Fruit fly (Drosophila melanogaster) whole organism: Measurements from ENCODE around the gene CG32650.

Experiments
- CG8478 ChIP-seq: fragments of >200 bp; optimal IDR thresholded peaks from 2 replicates; lab custom pipeline; 2018; ENCODE audit warnings: inconsistent platforms
- Dll ChIP-seq: fragments of >200 bp; optimal IDR thresholded peaks from 2 replicates; lab custom pipeline; 2017
- EcR ChIP-seq, 2 experiments: fragments of >200 bp; optimal IDR thresholded peaks; 2 replicates each; lab custom pipeline; 2017; ENCODE audit warnings: missing biosample characterization in 2 of 2, missing genetic modification characterization in 2 of 2, missing genetic modification reagents in 2 of 2
- pan ChIP-seq: fragments of >200 bp; optimal IDR thresholded peaks from 2 replicates; lab custom pipeline; 2017
- psq ChIP-seq: fragments of >200 bp; optimal IDR thresholded peaks from 2 replicates; lab custom pipeline; 2017
- usp ChIP-seq: fragments of >200 bp; optimal IDR thresholded peaks from 2 replicates; lab custom pipeline; 2017; ENCODE audit warnings: missing biosample characterization, missing genetic modification characterization, mixed read lengths

The CG32650 gene

DNA sequence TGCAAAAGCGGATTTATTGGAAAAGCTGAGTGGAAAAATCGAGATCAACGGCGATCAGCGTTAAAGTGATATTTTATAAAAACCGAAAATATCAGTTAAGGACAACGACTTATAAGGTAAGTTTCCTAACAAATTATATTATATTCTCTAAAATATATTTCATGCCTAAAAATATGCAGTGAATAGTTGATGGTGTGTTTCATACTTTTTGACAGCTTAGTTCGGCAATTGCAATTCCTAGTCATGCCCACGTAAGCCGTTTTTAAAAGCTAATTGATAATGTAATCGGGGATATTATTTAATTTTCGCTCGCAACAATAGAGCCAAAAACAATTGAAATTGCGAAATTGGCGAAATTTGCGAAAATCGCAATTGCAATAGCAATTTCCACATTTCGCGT, 21.1 kb upstream of the CG32650 start:
- no peak for TF ChIP-seq pan (lab: Kevin White, UChicago)
- TF ChIP-seq Dll (lab: Kevin White, UChicago): no peak

DNA sequence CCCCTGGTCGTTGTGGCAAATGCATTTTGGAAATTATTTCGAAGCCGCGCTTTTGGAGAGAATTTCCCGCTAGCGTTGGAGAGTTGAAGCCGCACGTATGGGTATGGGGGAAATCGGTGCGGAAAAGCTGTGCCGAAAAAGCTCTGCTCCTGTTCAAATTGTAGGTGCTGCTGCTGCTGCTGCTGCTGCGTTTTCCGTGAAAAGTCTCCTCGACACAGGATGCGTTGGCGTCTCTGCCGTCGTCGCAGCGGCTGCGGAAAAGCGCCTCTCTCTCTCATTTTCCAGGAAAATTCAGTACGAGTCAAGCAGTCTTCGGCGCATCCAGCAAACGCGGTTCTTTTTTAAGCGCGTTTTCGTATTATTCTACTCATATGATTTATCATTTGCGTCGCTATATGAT, 18.7 kb upstream of the CG32650 start, which contains the start of gene fne:
Gene fne (plus strand): TSS at position 301 of the 400 bp plus-strand sequence.
- no peak for TF ChIP-seq psq (lab: Kevin White, UChicago)
- no peak for TF ChIP-seq EcR (GFP tag; optimal IDR thresholded peaks at IDR 0.05; lab: Kevin White, UChicago)
- no peak for TF ChIP-seq usp (GFP tag; lab: Kevin White, UChicago)
- TF ChIP-seq pan (lab: Kevin White, UChicago): no peak
- no peak for TF ChIP-seq CG8478 (lab: Kevin White, UChicago)
- TF ChIP-seq Dll (lab: Kevin White, UChicago): no peak

DNA sequence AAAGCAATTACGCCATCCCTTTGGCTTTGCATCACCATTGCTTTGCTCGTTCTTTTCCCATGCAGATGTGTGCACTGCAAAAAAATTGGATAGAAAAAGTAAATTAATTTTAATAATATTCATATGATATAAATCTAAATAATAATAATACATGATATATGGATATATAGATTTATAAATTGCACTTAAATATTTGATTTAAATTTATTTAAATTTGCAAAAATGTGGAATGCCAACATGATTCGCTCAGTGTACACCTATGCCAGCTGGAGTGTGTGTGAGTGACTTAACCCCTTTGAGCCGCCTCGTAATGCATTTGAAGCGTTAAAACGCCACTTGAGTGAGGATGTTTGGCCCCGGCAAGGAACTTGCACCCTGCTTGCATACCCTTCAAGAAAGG, 15.3 kb upstream of the CG32650 start:
- TF ChIP-seq usp (GFP tag; lab: Kevin White, UChicago): no peak
- TF ChIP-seq pan (lab: Kevin White, UChicago): no peak
- TF ChIP-seq CG8478 (lab: Kevin White, UChicago): no peak
- no peak for TF ChIP-seq psq (lab: Kevin White, UChicago)
- no peak for TF ChIP-seq EcR (GFP tag; optimal IDR thresholded peaks at IDR 0.05; lab: Kevin White, UChicago)
- no peak for TF ChIP-seq Dll (lab: Kevin White, UChicago)

DNA sequence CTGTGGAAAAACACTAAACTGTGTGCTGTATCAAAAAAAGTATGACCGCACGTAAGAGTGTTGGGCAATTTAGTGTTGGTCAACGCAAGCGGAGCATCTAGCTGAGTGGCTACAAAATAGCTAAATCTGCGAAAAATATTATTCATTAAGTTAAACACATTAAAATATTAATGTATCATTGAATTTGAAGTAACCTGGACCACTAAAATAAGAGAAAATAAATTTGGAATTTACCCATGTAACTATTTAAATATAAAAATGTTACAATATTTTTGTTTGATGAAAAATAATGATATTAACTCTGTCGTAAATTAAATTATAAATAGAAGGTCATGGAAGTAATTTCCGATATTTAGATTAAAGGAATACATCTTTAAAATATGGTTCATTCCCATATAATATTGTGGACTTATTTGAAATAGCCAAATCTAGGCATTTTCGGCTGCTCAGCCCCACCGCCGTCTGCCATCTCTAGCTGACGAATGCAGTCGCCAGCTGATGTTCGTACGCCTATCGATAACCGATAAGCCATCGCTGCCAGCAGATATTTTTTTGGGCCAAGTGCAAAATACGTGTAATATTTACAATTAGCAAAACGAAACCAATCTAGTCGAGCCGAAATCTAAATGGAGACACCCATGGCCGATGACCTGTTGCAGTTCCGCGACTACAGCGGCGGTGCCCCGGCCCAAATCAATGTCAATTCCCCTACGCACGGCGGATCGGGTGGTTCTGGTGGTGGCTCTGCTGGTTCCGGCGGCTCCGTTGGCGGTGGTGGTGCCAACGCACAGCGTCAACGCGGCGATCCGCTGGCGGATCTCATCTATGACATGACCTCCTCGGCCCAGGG, 11.3 kb upstream of the CG32650 start, which contains the start of the genes Brms1 and CG4645:
Gene Brms1 (minus strand): TSS at position 46 of the 850 bp plus-strand sequence.
Gene CG4645 (plus strand): TSS at position 377 of the 850 bp plus-strand sequence.
- TF ChIP-seq psq (lab: Kevin White, UChicago): no peak
- no peak for TF ChIP-seq pan (lab: Kevin White, UChicago)
- TF ChIP-seq EcR (GFP tag; optimal IDR thresholded peaks at IDR 0.05; lab: Kevin White, UChicago): no peak
- TF ChIP-seq usp (GFP tag; lab: Kevin White, UChicago): no peak
- TF ChIP-seq CG8478 (lab: Kevin White, UChicago): no peak
- no peak for TF ChIP-seq Dll (lab: Kevin White, UChicago)

DNA sequence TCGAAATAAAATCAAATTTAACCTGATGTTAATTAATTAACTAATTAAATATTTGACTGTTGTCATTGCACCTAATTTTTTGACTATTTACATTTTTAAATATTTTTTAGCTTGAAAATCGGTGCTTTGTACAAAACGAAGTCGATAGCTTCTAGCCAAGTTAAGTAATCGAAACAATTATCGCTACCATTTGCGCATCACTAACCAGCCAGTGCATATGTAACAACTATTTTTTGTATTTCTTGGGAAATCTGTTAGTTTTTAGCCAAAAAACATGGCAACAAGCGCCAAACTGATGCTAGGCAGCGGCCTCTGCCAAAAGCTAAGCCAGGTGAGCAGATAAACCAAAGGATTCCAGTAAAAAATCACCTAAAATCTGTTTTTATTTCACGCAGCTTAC, 8.4 kb upstream of the CG32650 start, which contains the start of gene mRpL49:
Gene mRpL49 (plus strand): TSS at position 192 of the 400 bp plus-strand sequence.
- TF ChIP-seq EcR (GFP tag; optimal IDR thresholded peaks at IDR 0.05; lab: Kevin White, UChicago): no peak
- TF ChIP-seq Dll (lab: Kevin White, UChicago): no peak
- no peak for TF ChIP-seq usp (GFP tag; lab: Kevin White, UChicago)
- TF ChIP-seq psq (lab: Kevin White, UChicago): no peak
- TF ChIP-seq CG8478 (lab: Kevin White, UChicago): no peak
- TF ChIP-seq pan (lab: Kevin White, UChicago): no peak

DNA sequence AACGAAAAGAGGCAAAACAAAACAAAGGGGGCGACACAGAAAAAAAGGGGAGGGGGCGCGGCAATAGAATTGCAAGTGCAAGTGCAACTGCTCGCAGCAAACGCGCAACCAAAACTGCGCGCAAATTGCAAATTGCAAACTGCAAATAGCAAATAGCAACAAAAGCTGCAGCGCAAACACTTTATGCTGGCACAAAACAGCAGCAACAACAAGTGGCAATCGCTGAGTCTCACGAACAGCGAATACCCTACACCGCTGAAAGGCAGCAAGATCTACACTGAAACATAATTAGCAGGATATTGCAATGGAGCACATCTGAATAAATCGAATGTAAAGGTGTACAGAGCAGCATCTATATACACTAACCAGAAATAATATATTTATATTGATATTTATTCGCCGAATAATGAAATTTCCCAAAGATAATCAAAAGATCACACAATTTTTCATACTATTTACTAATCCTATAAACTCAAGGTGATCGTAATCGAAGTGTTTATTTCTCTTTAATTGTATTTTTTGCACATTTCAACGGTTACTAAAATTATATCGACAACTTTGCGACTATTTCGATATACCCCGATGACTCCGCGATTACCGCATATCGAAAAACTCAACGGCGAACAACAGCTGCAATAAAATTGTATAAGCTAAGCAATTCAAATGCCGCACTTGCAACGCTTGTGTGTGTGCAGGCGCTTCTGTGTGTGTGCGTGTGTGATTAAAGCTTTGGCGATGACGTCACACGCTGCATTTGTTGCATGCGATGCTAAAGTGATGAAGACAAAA, 7.6 kb upstream of the CG32650 start, which contains the start of gene CG4404:
Gene CG4404 (minus strand): TSS at position 118 of the 789 bp plus-strand sequence.
- TF ChIP-seq CG8478 (lab: Kevin White, UChicago): no peak
- TF ChIP-seq usp (GFP tag; lab: Kevin White, UChicago): no peak
- no peak for TF ChIP-seq EcR (GFP tag; optimal IDR thresholded peaks at IDR 0.05; lab: Kevin White, UChicago)

DNA sequence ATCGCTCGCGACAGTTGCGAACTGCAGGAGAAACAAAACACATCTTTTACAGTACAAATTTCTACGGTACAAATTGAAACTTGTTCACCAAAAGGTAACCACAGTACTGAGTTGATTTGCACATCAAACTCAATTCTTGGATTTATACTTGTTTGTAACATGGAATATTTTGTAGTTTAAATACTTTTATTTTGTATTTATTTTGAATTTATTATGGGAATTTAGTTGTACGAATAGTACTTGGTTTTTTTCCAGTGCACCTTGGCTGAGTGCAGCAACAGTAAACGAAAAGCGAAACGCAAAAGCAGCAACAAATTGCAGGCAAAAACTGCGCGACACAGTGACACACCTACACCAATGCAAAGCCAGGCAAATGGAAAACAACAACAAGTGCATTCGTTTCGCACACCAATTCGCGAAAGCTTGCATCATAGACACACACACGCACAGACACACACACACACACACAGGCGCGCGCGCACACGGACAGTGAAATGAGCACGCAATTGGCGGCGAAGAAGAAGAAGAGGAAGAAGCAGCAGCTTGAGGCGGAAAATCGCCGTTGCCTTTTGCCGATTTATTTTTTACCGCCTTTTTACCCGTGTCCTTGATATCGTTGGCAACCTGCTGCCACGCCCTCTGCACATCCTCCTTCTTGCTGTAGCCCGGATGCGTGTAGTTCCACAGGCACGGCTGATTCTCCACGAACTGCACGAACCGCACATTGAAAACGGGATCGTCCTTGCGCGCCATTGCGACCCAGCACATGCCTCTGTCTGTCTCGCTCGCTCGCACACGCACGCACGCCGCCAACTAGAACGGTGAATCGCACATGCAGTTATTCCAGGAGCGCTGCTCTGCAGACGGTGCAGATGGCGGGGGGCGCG, 6.8 kb upstream of the CG32650 start:
- TF ChIP-seq pan (lab: Kevin White, UChicago) (no peak), CG8478 (lab: Kevin White, UChicago) (no peak), Dll (lab: Kevin White, UChicago) (peak; percentile 44), EcR (GFP tag; optimal IDR thresholded peaks at IDR 0.05; lab: Kevin White, UChicago) (no peak), usp (GFP tag; lab: Kevin White, UChicago) (no peak), psq (lab: Kevin White, UChicago) (no peak)

DNA sequence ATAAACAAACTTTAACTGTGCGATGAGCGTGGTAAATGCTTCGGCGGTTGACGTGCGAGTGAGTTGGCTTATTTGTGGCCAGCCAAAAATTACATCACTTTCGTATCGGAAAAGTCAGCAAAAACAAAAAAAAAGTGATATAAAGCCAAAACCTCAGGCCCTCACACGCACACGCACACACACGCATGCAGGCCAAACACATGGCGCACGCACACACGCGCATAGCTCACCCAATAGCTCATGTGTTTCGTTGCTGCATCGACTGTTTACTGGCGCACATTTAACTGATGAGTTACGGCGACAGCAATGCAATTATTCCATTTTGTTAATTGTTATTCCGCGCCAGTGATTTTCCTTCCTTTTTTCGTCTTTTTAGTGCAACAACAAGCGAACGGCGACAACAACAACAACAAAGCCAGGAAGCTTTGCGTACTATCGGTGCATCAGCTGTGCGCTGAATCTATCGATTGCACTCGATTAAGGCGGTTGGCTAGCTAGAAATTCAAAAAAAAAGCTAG, 4.7 kb upstream of the CG32650 start, which contains the start of gene Flad1:
Gene Flad1 (minus strand): TSS at position 418 of the 518 bp plus-strand sequence.
- TF ChIP-seq pan (lab: Kevin White, UChicago) (no peak), CG8478 (lab: Kevin White, UChicago) (no peak), psq (lab: Kevin White, UChicago) (no peak), Dll (lab: Kevin White, UChicago) (no peak)

DNA sequence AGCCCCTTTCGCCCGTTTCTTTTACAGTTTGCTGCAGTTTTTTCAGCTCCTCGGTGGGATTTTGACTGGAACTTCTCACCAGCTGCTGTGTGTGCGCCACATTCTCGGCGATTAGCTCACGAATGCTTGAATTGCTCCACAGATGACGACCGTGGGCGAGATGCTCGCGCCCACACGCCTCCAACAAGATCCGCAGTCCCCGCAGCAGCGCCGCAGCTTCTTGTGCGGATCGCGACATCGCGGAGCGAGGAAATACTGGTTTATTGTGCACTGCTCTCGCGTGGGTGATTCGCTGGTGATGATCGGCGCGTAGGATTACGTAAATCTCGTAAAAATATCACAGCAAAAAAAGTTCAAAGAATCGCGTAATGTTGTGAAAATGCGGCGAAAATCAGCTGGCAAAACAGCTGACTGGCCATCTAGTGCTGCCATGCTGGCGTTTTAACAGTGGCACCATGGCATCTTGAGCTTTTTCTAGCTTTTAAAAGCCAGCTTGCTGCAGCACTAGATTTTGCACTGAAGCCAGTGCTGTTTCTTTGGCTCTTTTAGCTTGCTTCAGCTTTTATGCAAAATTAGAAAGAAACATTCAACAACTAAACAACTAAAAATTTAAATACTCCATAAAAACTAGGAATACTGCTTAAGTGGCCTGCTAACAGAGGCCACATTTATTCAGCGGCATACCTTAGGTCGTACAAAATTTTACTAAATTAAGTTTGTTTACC, 2.4 kb upstream of the CG32650 start, which contains the start of gene Coq8:
Gene Coq8 (minus strand): TSS at position 397 of the 725 bp plus-strand sequence.
- no peak for TF ChIP-seq psq (lab: Kevin White, UChicago)

DNA sequence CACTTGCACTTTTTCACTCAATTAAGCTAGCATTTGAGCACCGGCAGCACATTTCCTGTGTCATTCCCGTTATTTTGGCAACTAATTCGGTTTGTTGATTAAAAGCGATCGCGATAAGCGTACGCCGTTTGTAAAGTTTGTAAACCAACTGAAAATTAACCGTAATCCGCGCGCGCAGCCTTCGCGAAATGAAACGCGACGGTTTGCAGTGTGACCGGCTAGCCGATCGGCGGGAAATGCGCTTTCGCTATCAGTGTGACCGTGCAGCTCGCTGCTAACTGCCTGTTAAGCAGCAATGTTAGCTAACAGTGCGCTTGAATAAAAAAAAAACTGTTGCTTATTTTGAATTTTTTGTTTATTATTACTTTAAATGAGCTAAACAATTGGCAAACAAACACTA, 1.3 kb downstream of the CG32650 start, which contains the start of gene Pde9:
Gene Pde9 (minus strand): TSS at position 178 of the 400 bp plus-strand sequence.
- no peak for TF ChIP-seq pan (lab: Kevin White, UChicago)
- no peak for TF ChIP-seq usp (GFP tag; lab: Kevin White, UChicago)
- TF ChIP-seq psq (lab: Kevin White, UChicago): no peak
- TF ChIP-seq CG8478 (lab: Kevin White, UChicago): no peak
- no peak for TF ChIP-seq EcR (GFP tag; optimal IDR thresholded peaks at IDR 0.05; lab: Kevin White, UChicago)
- no peak for TF ChIP-seq Dll (lab: Kevin White, UChicago)
